Worm (Caenorhabditis elegans) whole organism, L3 larva: ENCODE measurements around the gene C31G12.1.

ENCODE experiments used
- ceh-16 ChIP-seq: sonication (generic microtip); optimal IDR thresholded peaks from 2 replicates; lab custom pipeline; 2017; ENCODE audit warnings: missing biosample characterization, missing genetic modification characterization
- daf-12 ChIP-seq: fragments of 150-350 bp; optimal IDR thresholded peaks from 2 replicates; lab custom pipeline; 2014; ENCODE audit warnings: missing biosample characterization, missing genetic modification reagents, missing genetic modification characterization
- fos-1 ChIP-seq: fragments of 150-350 bp; optimal IDR thresholded peaks from 2 replicates; lab custom pipeline; 2014; ENCODE audit warnings: missing biosample characterization, missing genetic modification characterization
- mdl-1 ChIP-seq: fragments of 150-350 bp; optimal IDR thresholded peaks from 2 replicates; lab custom pipeline; 2014; ENCODE audit warnings: missing biosample characterization, missing genetic modification characterization
- nfya-1 ChIP-seq: sonication (generic microtip); optimal IDR thresholded peaks from 2 replicates; lab custom pipeline; 2017; ENCODE audit warnings: missing genetic modification characterization, mild to moderate bottlenecking, missing compliant biosample characterization, antibody characterized with exemption, moderate library complexity; ENCODE audit not compliant: insufficient read depth

DNA sequence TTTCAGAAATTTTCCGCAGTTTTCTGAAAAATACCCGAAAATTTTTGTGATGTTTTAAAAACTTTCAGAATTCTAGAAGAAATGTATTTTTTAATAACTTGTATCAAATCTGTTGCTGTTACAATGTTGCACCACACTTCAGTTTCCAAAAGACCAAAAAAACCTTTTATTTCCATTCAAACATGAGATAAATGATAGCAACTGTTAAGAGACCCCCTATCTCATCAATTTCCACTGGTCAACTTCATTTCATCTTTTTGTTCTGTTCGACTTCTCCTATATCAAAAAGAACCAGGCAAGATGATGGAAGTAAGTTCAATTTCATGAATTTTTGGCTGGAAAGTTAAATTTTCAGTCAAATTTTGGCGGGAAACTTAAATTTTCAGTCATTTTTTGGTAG lies 18.7 kb downstream of the C31G12.1 start, which contains the start of gene F16H6.4:
- TF ChIP-seq daf-12 = no peak
- TF ChIP-seq ceh-16 (tag; lab: Kevin White, UChicago) = no peak
- TF ChIP-seq mdl-1 (tag; lab: Kevin White, UChicago) = no peak
- TF ChIP-seq nfya-1 (tag; lab: Kevin White, UChicago) = no peak
- no peak for TF ChIP-seq fos-1 (tag; lab: Kevin White, UChicago)
